Worm (Caenorhabditis elegans): ENCODE measurements around the gene cal-4.

DNA sequence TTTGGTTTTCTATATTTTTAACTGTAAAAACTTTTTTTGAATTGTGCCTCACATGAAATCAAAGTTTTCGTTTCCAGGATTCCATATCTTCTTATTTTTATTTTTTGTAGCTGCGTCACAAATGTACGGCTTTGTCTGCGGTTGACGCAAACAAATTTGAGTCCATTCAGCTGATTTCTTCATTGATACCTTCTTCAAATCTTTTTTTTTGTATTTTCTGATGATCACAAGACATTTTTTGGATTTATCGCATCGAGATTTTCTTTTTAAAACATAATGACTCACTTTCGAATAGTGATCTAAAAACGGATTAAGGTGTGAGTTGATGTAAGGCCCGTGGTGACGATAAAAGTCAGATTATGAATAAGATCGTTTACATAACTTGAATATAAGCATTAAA, 2.6 kb upstream of the cal-4 start:
- no peak for TF ChIP-seq mdl-1 (tag; optimal IDR thresholded peaks at IDR 0.05)
- no peak for TF ChIP-seq dmd-4 (tag; optimal IDR thresholded peaks at IDR 0.05)
